Worm (Caenorhabditis elegans) whole organism, mixed stage, embryonic: Measurements from ENCODE around the gene C53A5.11.

Experiments used
- lin-13 ChIP-seq: fragments of 150-350 bp; optimal IDR thresholded peaks from 2 replicates; lab custom pipeline; 2014; ENCODE audit warnings: missing biosample characterization, missing genetic modification characterization
- lin-32 ChIP-seq: fragments of 200-800 bp; sonication (Bioruptor generic); optimal IDR thresholded peaks from 2 replicates; lab custom pipeline; 2018; ENCODE audit warnings: mild to moderate bottlenecking, missing genetic modification characterization, missing compliant biosample characterization
- lsy-2 ChIP-seq: fragments of 150-350 bp; optimal IDR thresholded peaks from 2 replicates; lab custom pipeline; 2014; ENCODE audit warnings: missing biosample characterization, missing genetic modification characterization
- nhr-28 ChIP-seq: fragments of 150-350 bp; optimal IDR thresholded peaks from 2 replicates; lab custom pipeline; 2014; ENCODE audit warnings: missing biosample characterization, missing genetic modification characterization
- ztf-11 ChIP-seq: fragments of 150-350 bp; optimal IDR thresholded peaks from 2 replicates; lab custom pipeline; 2014; ENCODE audit warnings: missing biosample characterization, missing genetic modification characterization

ce11 chrV:14585351-14585750, 22.7 kb downstream of the C53A5.11 start, which contains the start of gene Y40H4A.2:
- TF ChIP-seq nhr-28 (no peak), lin-32 (GFP tag; lab: Kevin White, UChicago) (no peak), lsy-2 (tag; lab: Kevin White, UChicago) (no peak), lin-13 (no peak), ztf-11 (no peak)
